Worm (Caenorhabditis elegans) whole organism, early embryonic: ENCODE results near the gene C45B11.6.

Experiments
- B0310.2 ChIP-seq: sonication (generic microtip); optimal IDR thresholded peaks from 2 replicates; lab custom pipeline; 2016; ENCODE audit warnings: mild to moderate bottlenecking, missing genetic modification characterization, missing compliant biosample characterization
- F13C5.2 ChIP-seq: sonication (generic microtip); optimal IDR thresholded peaks from 2 replicates; lab custom pipeline; 2017; ENCODE audit warnings: mild to moderate bottlenecking, missing genetic modification characterization, inconsistent platforms, missing compliant biosample characterization
- aly-1 ChIP-seq: sonication (generic microtip); optimal IDR thresholded peaks from 2 replicates; lab custom pipeline; 2016; ENCODE audit warnings: missing genetic modification characterization, missing compliant biosample characterization
- ama-1 ChIP-seq: fragments of 150-350 bp; optimal IDR thresholded peaks from 2 replicates; lab custom pipeline; 2014
- ceh-13 ChIP-seq: fragments of 200-800 bp; sonication (Bioruptor generic); optimal IDR thresholded peaks from 2 replicates; lab custom pipeline; 2018; ENCODE audit warnings: mild to moderate bottlenecking, missing genetic modification characterization, missing compliant biosample characterization
- ceh-36 ChIP-seq: sonication (generic microtip); optimal IDR thresholded peaks from 2 replicates; lab custom pipeline; 2016; ENCODE audit warnings: missing genetic modification characterization, inconsistent platforms, missing compliant biosample characterization
- ets-7 ChIP-seq: sonication (generic microtip); optimal IDR thresholded peaks from 2 replicates; lab custom pipeline; 2016; ENCODE audit warnings: missing genotype, missing genetic modification characterization, missing compliant biosample characterization
- flt-1 ChIP-seq: fragments of 200-800 bp; sonication (Bioruptor generic); IDR thresholded peaks from 2 replicates; pipeline ENCODE4 v1.3.6; 2022; ENCODE audit warnings: missing genetic modification characterization, missing compliant biosample characterization
- hmbx-1 ChIP-seq: sonication (generic microtip); optimal IDR thresholded peaks from 2 replicates; lab custom pipeline; 2016; ENCODE audit warnings: mild to moderate bottlenecking, missing genetic modification characterization, missing compliant biosample characterization
- hmg-4 ChIP-seq: fragments of 200-800 bp; sonication (Bioruptor generic); optimal IDR thresholded peaks from 2 replicates; lab custom pipeline; 2018; ENCODE audit warnings: mild to moderate bottlenecking, missing genetic modification characterization, missing compliant biosample characterization
- hnd-1 ChIP-seq: sonication (generic microtip); optimal IDR thresholded peaks from 2 replicates; lab custom pipeline; 2016; ENCODE audit warnings: missing genetic modification characterization, missing compliant biosample characterization
- pes-1 ChIP-seq: fragments of 200-800 bp; sonication (Bioruptor generic); IDR thresholded peaks from 2 replicates; pipeline ENCODE4 v1.3.6; 2022; ENCODE audit warnings: missing genetic modification reagents, missing genetic modification characterization, missing compliant biosample characterization
- scrt-1 ChIP-seq: fragments of 200-800 bp; sonication (Bioruptor generic); IDR thresholded peaks from 2 replicates; pipeline ENCODE4 v1.3.6; 2022; ENCODE audit warnings: missing genetic modification characterization, missing compliant biosample characterization
- sea-1 ChIP-seq: fragments of 200-800 bp; sonication (Bioruptor generic); conservative IDR thresholded peaks from 2 replicates; pipeline ENCODE4 v1.3.6; 2022; ENCODE audit warnings: missing genetic modification characterization, missing compliant biosample characterization
- tbx-11 ChIP-seq: fragments of 200-800 bp; sonication (Bioruptor generic); IDR thresholded peaks from 2 replicates; pipeline ENCODE4 v1.3.6; 2022; ENCODE audit warnings: missing genetic modification characterization, missing compliant biosample characterization
- tbx-37 ChIP-seq: fragments of 200-800 bp; sonication (Bioruptor generic); conservative IDR thresholded peaks from 2 replicates; pipeline ENCODE4 v1.3.6; 2022; ENCODE audit warnings: missing genetic modification reagents, missing genetic modification characterization, missing compliant biosample characterization
- tra-4 ChIP-seq: sonication (generic microtip); optimal IDR thresholded peaks from 2 replicates; lab custom pipeline; 2017; ENCODE audit warnings: missing genetic modification characterization, missing compliant biosample characterization

C45B11.6 gene

DNA sequence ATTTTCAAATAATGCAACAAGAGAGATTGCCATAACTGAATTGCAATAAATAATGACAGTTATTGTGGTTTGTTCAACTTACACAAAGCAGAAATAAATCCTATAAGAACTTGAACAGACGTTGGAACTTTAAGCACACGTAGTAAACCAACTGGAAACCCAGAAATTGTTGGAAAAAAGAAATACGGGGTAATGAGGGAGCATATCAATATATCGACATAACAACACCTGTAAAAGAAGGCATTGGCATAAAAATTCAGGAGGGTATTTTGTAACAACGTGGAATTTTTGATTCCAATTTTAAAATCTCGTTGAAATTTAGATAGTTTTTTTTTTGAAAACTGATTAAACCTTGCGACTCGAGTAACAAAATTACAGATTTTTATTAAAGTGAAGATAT, 12.6 kb downstream of the C45B11.6 start:
- no peak for TF ChIP-seq tbx-11
- TF ChIP-seq sea-1 = no peak
- TF ChIP-seq tbx-37 = no peak
- no peak for TF ChIP-seq scrt-1
- TF ChIP-seq hmbx-1 (tag; lab: Kevin White, UChicago) = no peak
- no peak for TF ChIP-seq ceh-13 (GFP tag; lab: Kevin White, UChicago)
- TF ChIP-seq ama-1 (lab: Kevin White, UChicago) = no peak
- TF ChIP-seq F13C5.2 (tag; lab: Kevin White, UChicago) = no peak
- TF ChIP-seq pes-1 (GFP tag; lab: Robert Waterston, UW) = no peak
- no peak for TF ChIP-seq aly-1
- no peak for TF ChIP-seq flt-1 (GFP tag; lab: Robert Waterston, UW)
- TF ChIP-seq hmg-4 (GFP tag; lab: Kevin White, UChicago) = no peak
- no peak for TF ChIP-seq B0310.2
- TF ChIP-seq ets-7 = no peak

DNA sequence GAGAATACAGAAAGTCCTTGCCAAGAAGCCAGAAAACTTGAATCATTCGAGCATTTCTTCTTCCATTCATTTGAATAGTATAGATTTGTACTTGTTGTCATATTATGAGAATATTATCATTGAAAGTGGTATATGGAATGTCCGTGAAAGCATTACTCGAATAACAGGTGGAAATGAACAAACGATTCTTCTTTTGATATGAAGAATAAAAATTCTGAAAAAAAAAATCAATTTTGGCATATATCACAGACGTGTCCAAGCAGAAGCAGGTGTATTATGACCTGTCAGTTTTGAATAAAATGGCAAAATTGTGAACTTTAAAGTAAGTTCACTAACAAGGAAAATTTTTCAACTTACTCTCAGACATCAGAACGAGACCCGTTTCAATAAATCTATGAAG, 13.2 kb downstream of the C45B11.6 start, which contains the start of gene srh-75:
Gene srh-75 (minus strand): TSS at position 101 of the 400 bp plus-strand sequence.
- TF ChIP-seq tbx-37 (no peak), ceh-13 (GFP tag; lab: Kevin White, UChicago) (no peak), B0310.2 (no peak), scrt-1 (no peak), pes-1 (GFP tag; lab: Robert Waterston, UW) (no peak), hmg-4 (GFP tag; lab: Kevin White, UChicago) (no peak), F13C5.2 (tag; lab: Kevin White, UChicago) (no peak), tbx-11 (no peak), aly-1 (no peak), ceh-36 (tag; lab: Kevin White, UChicago) (no peak), hmbx-1 (tag; lab: Kevin White, UChicago) (no peak), ama-1 (lab: Kevin White, UChicago) (no peak), hnd-1 (tag; lab: Kevin White, UChicago) (no peak), sea-1 (no peak), flt-1 (GFP tag; lab: Robert Waterston, UW) (no peak), tra-4 (tag; lab: Kevin White, UChicago) (no peak)

DNA sequence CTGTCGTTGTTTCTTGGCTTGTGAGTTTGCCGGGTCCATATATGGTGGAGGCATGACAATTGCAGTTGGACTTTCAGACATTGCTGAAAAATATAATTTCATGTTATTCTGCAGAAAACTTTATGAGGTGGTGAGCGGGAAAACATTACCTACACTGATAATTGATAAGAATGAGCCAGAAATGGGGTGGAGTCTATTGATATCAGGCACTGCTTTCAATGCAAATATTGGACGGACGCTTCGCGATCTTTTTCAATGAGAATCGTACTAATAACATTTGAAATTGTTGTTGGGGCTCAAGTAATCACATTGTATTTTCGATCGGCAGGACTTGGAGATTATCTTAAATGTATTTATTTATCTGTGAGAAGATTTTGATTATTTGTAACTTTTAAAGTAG, 15.3 kb downstream of the C45B11.6 start, which contains the start of gene T04C12.1:
Gene T04C12.1 (minus strand): TSS at position 90 of the 400 bp plus-strand sequence.
- no peak for TF ChIP-seq tra-4 (tag; lab: Kevin White, UChicago)
- no peak for TF ChIP-seq flt-1 (GFP tag; lab: Robert Waterston, UW)
- TF ChIP-seq ceh-13 (GFP tag; lab: Kevin White, UChicago) = no peak
- no peak for TF ChIP-seq ets-7
- TF ChIP-seq ceh-36 (tag; lab: Kevin White, UChicago) = no peak
- no peak for TF ChIP-seq sea-1
- no peak for TF ChIP-seq tbx-37
- no peak for TF ChIP-seq scrt-1
- TF ChIP-seq hmg-4 (GFP tag; lab: Kevin White, UChicago) = no peak
- no peak for TF ChIP-seq aly-1
- TF ChIP-seq pes-1 (GFP tag; lab: Robert Waterston, UW) = no peak

DNA sequence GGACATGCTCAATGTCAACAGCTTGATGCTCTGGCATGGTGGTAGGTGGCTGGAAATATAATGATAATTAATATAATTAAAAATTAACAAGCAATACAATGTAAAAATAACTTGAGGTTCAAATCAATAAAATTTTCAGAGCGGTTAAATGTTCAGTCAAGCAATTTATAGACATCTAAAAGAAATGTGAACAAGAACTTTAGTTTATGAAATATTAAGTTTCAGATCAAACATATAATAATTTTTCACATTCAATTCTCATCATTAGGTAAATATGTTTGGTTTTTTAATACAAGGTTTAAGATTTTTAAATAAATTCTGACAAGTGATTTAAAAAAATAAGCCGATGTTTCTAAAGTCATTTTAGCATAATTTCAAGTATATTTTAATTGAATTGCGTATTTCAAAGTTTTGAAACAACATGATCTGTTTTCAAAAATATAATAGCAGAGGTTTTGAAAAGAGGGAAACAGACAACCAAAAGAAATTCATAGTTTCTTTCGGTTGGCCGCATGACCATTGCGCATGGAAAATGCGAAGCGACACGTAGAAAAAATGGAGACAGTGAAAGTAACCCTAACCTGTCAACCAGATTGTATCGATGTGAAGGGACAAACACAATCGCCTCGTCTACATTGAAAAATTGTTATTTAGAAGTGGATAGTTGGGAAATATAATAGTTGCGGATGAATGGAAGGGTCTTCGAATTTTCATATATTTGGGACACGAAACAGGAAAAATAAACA, 16.5 kb downstream of the C45B11.6 start, which contains the start of gene T04C12.11:
Gene T04C12.11 (minus strand): TSS at position 51 of the 746 bp plus-strand sequence.
- TF ChIP-seq tra-4 (tag; lab: Kevin White, UChicago) (no peak), ceh-13 (GFP tag; lab: Kevin White, UChicago) (no peak), F13C5.2 (tag; lab: Kevin White, UChicago) (no peak), tbx-37 (no peak), flt-1 (GFP tag; lab: Robert Waterston, UW) (no peak), ets-7 (no peak), hnd-1 (tag; lab: Kevin White, UChicago) (no peak)

DNA sequence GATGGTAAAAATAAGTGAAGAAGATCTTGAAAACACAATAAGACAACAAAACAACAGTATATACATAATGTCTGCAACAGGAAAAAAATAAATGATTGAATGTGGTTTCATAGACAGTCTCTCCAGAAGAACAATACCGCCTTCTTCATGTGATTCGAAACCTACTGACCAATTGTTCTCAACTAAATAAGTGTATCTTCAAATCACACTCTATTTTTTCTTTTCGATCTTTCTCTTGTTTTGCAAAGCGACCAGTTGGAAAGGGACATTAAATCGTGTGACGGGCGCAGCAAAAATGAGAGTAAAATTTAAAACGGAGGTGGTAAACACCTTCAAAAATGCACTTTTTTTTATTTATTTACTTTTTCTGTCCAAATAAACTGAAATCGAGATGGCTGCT, 18.0 kb downstream of the C45B11.6 start:
- TF ChIP-seq hnd-1 (tag; lab: Kevin White, UChicago) (no peak), ets-7 (no peak), hmbx-1 (tag; lab: Kevin White, UChicago) (no peak), ceh-36 (tag; lab: Kevin White, UChicago) (no peak), B0310.2 (no peak), aly-1 (no peak), scrt-1 (no peak), ama-1 (lab: Kevin White, UChicago) (no peak), tbx-11 (no peak), F13C5.2 (tag; lab: Kevin White, UChicago) (no peak), hmg-4 (GFP tag; lab: Kevin White, UChicago) (no peak), tbx-37 (no peak), ceh-13 (GFP tag; lab: Kevin White, UChicago) (no peak)

DNA sequence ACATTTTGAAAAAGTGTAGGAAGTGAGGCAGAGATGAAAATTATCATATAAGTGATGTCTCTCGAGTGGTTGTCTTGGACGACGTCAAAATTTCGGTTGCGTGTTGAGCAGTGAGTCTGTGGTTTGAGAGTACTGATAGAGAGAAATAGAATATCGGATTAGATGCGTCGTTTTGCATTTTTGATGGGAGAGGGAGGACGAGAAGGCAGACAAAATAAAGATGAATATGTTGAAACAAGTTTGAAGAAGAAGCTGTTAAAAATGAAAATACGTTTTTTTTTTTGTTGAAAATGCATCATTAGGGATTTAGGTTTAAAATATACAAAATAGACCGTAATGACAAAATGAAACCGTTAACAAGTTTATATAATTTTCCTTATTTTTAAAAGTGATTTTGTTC, 19.2 kb downstream of the C45B11.6 start, which contains the start of gene T04C12.9:
Gene T04C12.9 (minus strand): TSS at position 101 of the 400 bp plus-strand sequence.
- TF ChIP-seq tra-4 (tag; lab: Kevin White, UChicago) = no peak
- no peak for TF ChIP-seq F13C5.2 (tag; lab: Kevin White, UChicago)
- TF ChIP-seq hmg-4 (GFP tag; lab: Kevin White, UChicago) = no peak
- TF ChIP-seq pes-1 (GFP tag; lab: Robert Waterston, UW) = no peak
- TF ChIP-seq ama-1 (lab: Kevin White, UChicago) = no peak
- no peak for TF ChIP-seq tbx-11
- no peak for TF ChIP-seq B0310.2
- TF ChIP-seq ceh-36 (tag; lab: Kevin White, UChicago) = no peak
- no peak for TF ChIP-seq aly-1
- TF ChIP-seq ets-7 = no peak
- TF ChIP-seq scrt-1 = no peak
- TF ChIP-seq ceh-13 (GFP tag; lab: Kevin White, UChicago) = no peak
- no peak for TF ChIP-seq flt-1 (GFP tag; lab: Robert Waterston, UW)
- TF ChIP-seq hnd-1 (tag; lab: Kevin White, UChicago) = no peak
- TF ChIP-seq hmbx-1 (tag; lab: Kevin White, UChicago) = no peak
- TF ChIP-seq sea-1 = no peak
- TF ChIP-seq tbx-37 = no peak

DNA sequence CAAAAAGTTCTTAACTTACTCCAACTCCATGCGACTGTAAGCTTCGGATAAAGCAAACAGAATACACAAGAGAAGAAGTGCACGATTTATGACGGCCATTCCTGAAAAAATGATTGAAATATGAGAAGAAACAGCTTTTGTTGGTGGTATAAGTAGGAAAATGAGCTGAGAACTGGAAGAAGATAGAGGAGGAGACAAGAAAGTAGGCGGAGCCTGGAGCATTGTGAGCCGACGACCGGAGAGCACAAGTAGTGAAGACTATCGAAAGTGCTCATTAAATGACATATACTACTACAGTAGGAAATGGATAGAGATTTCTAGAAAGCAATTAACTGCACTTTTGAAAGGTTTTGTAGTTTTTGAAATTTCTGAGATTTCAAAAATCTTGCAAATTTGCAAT, 21.6 kb downstream of the C45B11.6 start, which contains the start of gene nlp-80:
Gene nlp-80 (minus strand): TSS at position 101 of the 400 bp plus-strand sequence.
- TF ChIP-seq tbx-37 (no peak), sea-1 (no peak), ceh-13 (GFP tag; lab: Kevin White, UChicago) (no peak), ceh-36 (tag; lab: Kevin White, UChicago) (no peak)
